Fruit fly (Drosophila melanogaster) whole organism, wandering third instar larva: ENCODE results near the gene His4r.

Source experiments
- Abd-B ChIP-seq: fragments of >200 bp; optimal IDR thresholded peaks from 2 replicates; lab custom pipeline; 2017; ENCODE audit warnings: missing biosample characterization, missing genetic modification characterization
- CG32264 ChIP-seq: fragments of 200-800 bp; sonication (Bioruptor generic); optimal IDR thresholded peaks from 2 replicates; lab custom pipeline; 2016; ENCODE audit warnings: missing biosample characterization, missing genetic modification characterization
- CG9705 ChIP-seq: fragments of 200-800 bp; sonication (Bioruptor generic); optimal IDR thresholded peaks from 2 replicates; lab custom pipeline; 2018; ENCODE audit warnings: missing biosample characterization, mild to moderate bottlenecking, missing genetic modification characterization
- GATAd ChIP-seq: sonication (Bioruptor generic); optimal IDR thresholded peaks from 2 replicates; lab custom pipeline; 2016; ENCODE audit warnings: missing biosample characterization, missing genetic modification characterization
- Hnf4 ChIP-seq: fragments of 200-800 bp; sonication (Bioruptor generic); optimal IDR thresholded peaks from 2 replicates; lab custom pipeline; 2016; ENCODE audit warnings: missing biosample characterization, mild to moderate bottlenecking, missing genetic modification characterization
- Hr83 ChIP-seq: fragments of 200-300 bp; sonication (Bioruptor generic); optimal IDR thresholded peaks from 2 replicates; lab custom pipeline; 2016; ENCODE audit warnings: missing biosample characterization, mild to moderate bottlenecking, missing genetic modification characterization, moderate library complexity; ENCODE audit not compliant: poor library complexity, severe bottlenecking
- brk ChIP-seq: fragments of 200-800 bp; sonication (Bioruptor generic); optimal IDR thresholded peaks from 2 replicates; lab custom pipeline; 2016; ENCODE audit warnings: missing biosample characterization, mild to moderate bottlenecking, missing genetic modification characterization
- dsf ChIP-seq: sonication (Bioruptor generic); optimal IDR thresholded peaks from 2 replicates; lab custom pipeline; 2016; ENCODE audit warnings: missing biosample characterization, missing genetic modification characterization, borderline replicate concordance
- ey ChIP-seq: fragments of 200-800 bp; sonication (Bioruptor generic); optimal IDR thresholded peaks from 2 replicates; lab custom pipeline; 2016; ENCODE audit warnings: missing biosample characterization, missing genetic modification characterization
- foxo ChIP-seq, 2 experiments: fragments of 200-800 bp; sonication (Bioruptor generic); optimal IDR thresholded peaks; 2 replicates in 1 of 2; 3 replicates in 1 of 2; lab custom pipeline; 2016 to 2017; ENCODE audit warnings: missing biosample characterization in 2 of 2, missing genetic modification characterization in 2 of 2
- h ChIP-seq: fragments of 200-800 bp; sonication (Bioruptor generic); optimal IDR thresholded peaks from 3 replicates; lab custom pipeline; 2016; ENCODE audit warnings: missing biosample characterization, mild to moderate bottlenecking, missing genetic modification characterization
- psq ChIP-seq: fragments of 200-800 bp; sonication (Bioruptor generic); optimal IDR thresholded peaks from 3 replicates; lab custom pipeline; 2017; ENCODE audit warnings: missing biosample characterization, mild to moderate bottlenecking, missing genetic modification characterization, moderate library complexity
- rgr ChIP-seq: fragments of 200-800 bp; sonication (Bioruptor generic); optimal IDR thresholded peaks from 3 replicates; lab custom pipeline; 2016; ENCODE audit warnings: missing biosample characterization, mild to moderate bottlenecking, missing genetic modification characterization
- sv ChIP-seq: fragments of 200-800 bp; sonication (Bioruptor generic); optimal IDR thresholded peaks from 3 replicates; lab custom pipeline; 2016; ENCODE audit warnings: missing biosample characterization, missing genetic modification characterization

dm6 chr3R:14586480-14587443, 38.8 kb upstream of the His4r start:
- TF ChIP-seq Abd-B (GFP tag; lab: Kevin White, UChicago) (no peak), ey (GFP tag; lab: Kevin White, UChicago) (no peak), dsf (GFP tag; lab: Kevin White, UChicago) (no peak), sv (no peak), psq (no peak), rgr (no peak), GATAd (no peak), foxo (GFP tag; optimal IDR thresholded peaks at IDR 0.05; lab: Kevin White, UChicago) (no peak), CG32264 (GFP tag; lab: Kevin White, UChicago) (no peak), h (GFP tag; lab: Kevin White, UChicago) (no peak), Hr83 (GFP tag; lab: Kevin White, UChicago) (no peak), CG9705 (no peak), brk (GFP tag; lab: Kevin White, UChicago) (no peak), Hnf4 (GFP tag; lab: Kevin White, UChicago) (no peak)
